Worm (Caenorhabditis elegans) whole organism, late embryonic: ENCODE measurements around the gene unc-31.

Experiments used
- C38D4.7 ChIP-seq: fragments of 200-800 bp; sonication (Bioruptor generic); optimal IDR thresholded peaks from 2 replicates; lab custom pipeline; 2018; ENCODE audit warnings: mild to moderate bottlenecking, missing genetic modification characterization, moderate library complexity, missing compliant biosample characterization
- K02D7.2 ChIP-seq: sonication (generic microtip); optimal IDR thresholded peaks from 2 replicates; lab custom pipeline; 2017; ENCODE audit warnings: mild to moderate bottlenecking, missing genetic modification characterization, missing compliant biosample characterization
- K09A11.1 ChIP-seq: sonication (generic microtip); optimal IDR thresholded peaks from 2 replicates; lab custom pipeline; 2017; ENCODE audit warnings: antibody characterized with exemption, mild to moderate bottlenecking, missing genetic modification characterization, missing compliant biosample characterization; ENCODE audit not compliant: insufficient read depth
- Y22D7AL.16 ChIP-seq: sonication (generic microtip); optimal IDR thresholded peaks from 2 replicates; lab custom pipeline; 2016; ENCODE audit warnings: missing genetic modification characterization, missing compliant biosample characterization
- ceh-18 ChIP-seq: sonication (generic microtip); optimal IDR thresholded peaks from 2 replicates; lab custom pipeline; 2016; ENCODE audit warnings: missing genetic modification characterization, missing compliant biosample characterization
- ceh-19 ChIP-seq: fragments of 200-800 bp; sonication (Bioruptor generic); optimal IDR thresholded peaks from 2 replicates; lab custom pipeline; 2018; ENCODE audit warnings: mild to moderate bottlenecking, missing genetic modification characterization, missing compliant biosample characterization
- ceh-22 ChIP-seq: sonication (generic microtip); optimal IDR thresholded peaks from 2 replicates; lab custom pipeline; 2017; ENCODE audit warnings: missing biosample characterization, missing genetic modification characterization
- ceh-31 ChIP-seq: sonication (generic microtip); optimal IDR thresholded peaks from 2 replicates; lab custom pipeline; 2016; ENCODE audit warnings: missing genetic modification characterization, missing compliant biosample characterization
- ceh-34 ChIP-seq: sonication (generic microtip); optimal IDR thresholded peaks from 2 replicates; lab custom pipeline; 2016; ENCODE audit warnings: mild to moderate bottlenecking, missing genetic modification characterization, missing compliant biosample characterization
- ceh-48 ChIP-seq: sonication (generic microtip); optimal IDR thresholded peaks from 2 replicates; lab custom pipeline; 2016; ENCODE audit warnings: missing genetic modification characterization, inconsistent platforms, missing compliant biosample characterization
- ceh-6 ChIP-seq: fragments of 200-800 bp; sonication (Bioruptor generic); optimal IDR thresholded peaks from 2 replicates; lab custom pipeline; 2018; ENCODE audit warnings: mild to moderate bottlenecking, missing genetic modification characterization, missing compliant biosample characterization
- elt-2 ChIP-seq: sonication (generic microtip); optimal IDR thresholded peaks from 2 replicates; lab custom pipeline; 2016; ENCODE audit warnings: missing genetic modification reagents, missing genetic modification characterization, missing compliant biosample characterization
- fkh-10 ChIP-seq: fragments of 150-350 bp; optimal IDR thresholded peaks from 2 replicates; lab custom pipeline; 2014; ENCODE audit warnings: missing biosample characterization, missing genetic modification reagents, missing genetic modification characterization
- hlh-15 ChIP-seq: sonication (generic microtip); optimal IDR thresholded peaks from 2 replicates; lab custom pipeline; 2016; ENCODE audit warnings: missing genetic modification characterization, missing compliant biosample characterization
- hlh-30 ChIP-seq: sonication (generic microtip); optimal IDR thresholded peaks from 2 replicates; lab custom pipeline; 2017; ENCODE audit warnings: antibody characterized with exemption, missing genetic modification characterization, missing compliant biosample characterization; ENCODE audit not compliant: insufficient read depth
- hlh-6 ChIP-seq: sonication (generic microtip); optimal IDR thresholded peaks from 2 replicates; lab custom pipeline; 2016; ENCODE audit warnings: missing genotype, missing genetic modification characterization, missing compliant biosample characterization
- hlh-8 ChIP-seq: sonication (generic microtip); optimal IDR thresholded peaks from 2 replicates; lab custom pipeline; 2016; ENCODE audit warnings: missing genotype, missing genetic modification characterization, missing compliant biosample characterization
- lin-11 ChIP-seq: fragments of 200-800 bp; sonication (Bioruptor generic); optimal IDR thresholded peaks from 2 replicates; lab custom pipeline; 2018; ENCODE audit warnings: mild to moderate bottlenecking, missing genetic modification characterization, missing compliant biosample characterization
- madf-2 ChIP-seq: sonication (generic microtip); optimal IDR thresholded peaks from 2 replicates; lab custom pipeline; 2017; ENCODE audit warnings: missing genetic modification characterization, missing compliant biosample characterization
- nfya-1 ChIP-seq: sonication (generic microtip); optimal IDR thresholded peaks from 2 replicates; lab custom pipeline; 2017; ENCODE audit warnings: missing genetic modification characterization, mild to moderate bottlenecking, missing compliant biosample characterization, antibody characterized with exemption, moderate library complexity
- nhr-11 ChIP-seq: fragments of 150-350 bp; optimal IDR thresholded peaks from 2 replicates; lab custom pipeline; 2014; ENCODE audit warnings: missing biosample characterization, missing genetic modification characterization
- nhr-232 ChIP-seq: sonication (generic microtip); optimal IDR thresholded peaks from 2 replicates; lab custom pipeline; 2016; ENCODE audit warnings: missing genetic modification characterization, missing compliant biosample characterization
- npax-4 ChIP-seq: sonication (generic microtip); optimal IDR thresholded peaks from 2 replicates; lab custom pipeline; 2016; ENCODE audit warnings: missing genetic modification characterization, missing compliant biosample characterization
- pat-9 ChIP-seq: fragments of 200-800 bp; sonication (Bioruptor generic); optimal IDR thresholded peaks from 2 replicates; lab custom pipeline; 2018; ENCODE audit warnings: mild to moderate bottlenecking, missing genetic modification characterization, moderate library complexity, missing compliant biosample characterization
- pax-1 ChIP-seq: fragments of 150-350 bp; optimal IDR thresholded peaks from 2 replicates; lab custom pipeline; 2014; ENCODE audit warnings: missing biosample characterization, missing genetic modification characterization
- pha-2 ChIP-seq: sonication (generic microtip); optimal IDR thresholded peaks from 2 replicates; lab custom pipeline; 2017; ENCODE audit warnings: mild to moderate bottlenecking, missing genetic modification characterization, missing compliant biosample characterization
- pha-4 ChIP-seq: fragments of 150-350 bp; optimal IDR thresholded peaks from 2 replicates; lab custom pipeline; 2018; ENCODE audit warnings: missing biosample characterization, missing genetic modification reagents, missing genetic modification characterization
- pqm-1 ChIP-seq: sonication (generic microtip); optimal IDR thresholded peaks from 2 replicates; lab custom pipeline; 2016; ENCODE audit warnings: missing genetic modification characterization, missing compliant biosample characterization
- pros-1 ChIP-seq: fragments of 150-350 bp; optimal IDR thresholded peaks from 2 replicates; lab custom pipeline; 2014; ENCODE audit warnings: missing biosample characterization, missing genetic modification reagents, missing genetic modification characterization
- rnt-1 ChIP-seq: sonication (generic microtip); optimal IDR thresholded peaks from 2 replicates; lab custom pipeline; 2016; ENCODE audit warnings: missing genetic modification characterization, missing compliant biosample characterization
- sdc-2 ChIP-seq: sonication (generic microtip); optimal IDR thresholded peaks from 2 replicates; lab custom pipeline; 2016; ENCODE audit warnings: missing genotype, missing genetic modification characterization, missing compliant biosample characterization
- sox-2 ChIP-seq: fragments of 200-800 bp; sonication (Bioruptor generic); IDR thresholded peaks from 2 replicates; pipeline ENCODE4 v1.3.6; 2022; ENCODE audit warnings: missing genetic modification reagents, missing genetic modification characterization, missing compliant biosample characterization
- ttx-3 ChIP-seq: sonication (generic microtip); optimal IDR thresholded peaks from 2 replicates; lab custom pipeline; 2016; ENCODE audit warnings: missing genetic modification reagents, missing genetic modification characterization, missing compliant biosample characterization
- unc-42 ChIP-seq: sonication (generic microtip); optimal IDR thresholded peaks from 2 replicates; lab custom pipeline; 2016; ENCODE audit warnings: missing genotype, missing genetic modification characterization, missing compliant biosample characterization
- unc-55 ChIP-seq: sonication (generic microtip); optimal IDR thresholded peaks from 2 replicates; lab custom pipeline; 2017; ENCODE audit warnings: missing biosample characterization, missing genetic modification reagents, missing genetic modification characterization
- unc-86 ChIP-seq: sonication (generic microtip); optimal IDR thresholded peaks from 2 replicates; lab custom pipeline; 2016; ENCODE audit warnings: missing genetic modification characterization, missing compliant biosample characterization
- ztf-16 ChIP-seq: sonication (generic microtip); optimal IDR thresholded peaks from 2 replicates; lab custom pipeline; 2017; ENCODE audit warnings: missing genetic modification characterization, missing compliant biosample characterization

unc-31 gene

ce11 chrIV:12793621-12794020 is 20.0 kb downstream of the unc-31 start, which contains the start of gene pin-2:
Gene pin-2, plus strand, starts transcription at chrIV:12793847.
- no peak for TF ChIP-seq npax-4 (tag; lab: Kevin White, UChicago)
- no peak for TF ChIP-seq elt-2 (tag; lab: Kevin White, UChicago)
- TF ChIP-seq lin-11 (tag; lab: Kevin White, UChicago): no peak
- no peak for TF ChIP-seq madf-2 (tag; lab: Kevin White, UChicago)
- TF ChIP-seq sox-2: no peak
- TF ChIP-seq ceh-6: no peak
- no peak for TF ChIP-seq sdc-2
- TF ChIP-seq pqm-1 (tag; lab: Kevin White, UChicago): no peak
- no peak for TF ChIP-seq ceh-48
- no peak for TF ChIP-seq hlh-6 (tag; lab: Kevin White, UChicago)
- no peak for TF ChIP-seq pax-1 (tag; lab: Kevin White, UChicago)
- no peak for TF ChIP-seq pros-1 (tag; lab: Kevin White, UChicago)

ce11 chrIV:12795371-12795936 is 21.8 kb downstream of the unc-31 start:
- TF ChIP-seq pha-4 (no peak), hlh-6 (tag; lab: Kevin White, UChicago) (no peak)

- TF ChIP-seq pat-9 (tag; lab: Kevin White, UChicago) (no peak), pha-2 (tag; lab: Kevin White, UChicago) (no peak), unc-42 (tag; lab: Kevin White, UChicago) (no peak), C38D4.7 (GFP tag; lab: Kevin White, UChicago) (no peak), Y22D7AL.16 (tag; lab: Kevin White, UChicago) (no peak), ceh-22 (tag; lab: Kevin White, UChicago) (no peak), ceh-19 (no peak), ceh-34 (tag; lab: Kevin White, UChicago) (no peak)
Observed at ce11 chrIV:12796811-12797210, 23.1 kb downstream of the unc-31 start.

DNA sequence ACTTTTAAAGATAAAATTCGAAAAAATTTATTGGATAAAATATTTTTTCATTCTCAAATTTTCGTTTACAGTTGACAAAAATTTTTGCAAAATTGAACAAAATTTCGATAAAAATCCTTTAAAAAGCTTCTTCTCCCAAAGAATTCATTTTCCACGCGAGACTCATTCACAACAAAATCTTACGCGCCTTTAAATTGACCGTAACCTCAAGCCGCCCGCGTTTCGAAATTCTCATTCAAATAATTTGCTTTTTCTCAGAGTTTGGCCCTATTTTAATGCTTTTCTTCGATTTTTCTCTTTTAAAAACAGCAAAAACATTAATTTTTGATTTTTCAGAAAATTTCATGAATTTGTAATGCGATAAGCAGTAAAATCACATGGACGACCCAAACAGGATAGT is 31.9 kb downstream of the unc-31 start, which contains the start of gene F07C6.4:
TSS of gene F07C6.4 (plus strand) at position 330 of the 400 bp plus-strand sequence.
- TF ChIP-seq nhr-232 (tag; lab: Kevin White, UChicago) (no peak), fkh-10 (GFP tag; lab: Kevin White, UChicago) (no peak), pat-9 (tag; lab: Kevin White, UChicago) (no peak), pha-4 (no peak), unc-55 (GFP tag; lab: Kevin White, UChicago) (no peak), hlh-8 (tag; lab: Kevin White, UChicago) (no peak)

DNA sequence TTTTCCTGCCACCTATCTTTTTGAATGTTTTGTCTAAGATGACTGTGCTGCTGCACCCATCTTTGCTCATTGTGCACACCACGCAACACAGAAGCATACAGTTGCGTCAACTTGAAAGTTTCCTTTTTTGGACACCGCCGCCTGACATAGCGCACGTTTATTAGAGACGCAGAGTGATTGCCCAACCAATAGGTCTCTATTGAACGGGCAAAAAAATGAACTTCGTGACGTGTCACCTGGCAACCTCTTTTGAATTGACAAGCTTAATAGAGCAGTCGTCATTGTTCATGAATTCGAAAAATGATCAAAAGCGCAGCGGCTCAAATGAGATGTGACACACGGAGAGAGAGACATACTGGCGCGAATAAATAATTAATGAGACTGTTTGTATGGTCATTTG is 37.9 kb downstream of the unc-31 start:
- TF ChIP-seq pat-9 (tag; lab: Kevin White, UChicago): no peak
- TF ChIP-seq unc-55 (GFP tag; lab: Kevin White, UChicago): no peak
- TF ChIP-seq ttx-3 (tag; lab: Kevin White, UChicago): no peak
- no peak for TF ChIP-seq K02D7.2 (tag; lab: Kevin White, UChicago)
- TF ChIP-seq ceh-6: no peak
- TF ChIP-seq ceh-31 (tag; lab: Kevin White, UChicago): no peak
- no peak for TF ChIP-seq K09A11.1 (tag; lab: Kevin White, UChicago)
- no peak for TF ChIP-seq madf-2 (tag; lab: Kevin White, UChicago)
- TF ChIP-seq ceh-34 (tag; lab: Kevin White, UChicago): no peak
- TF ChIP-seq ztf-16 (tag; lab: Kevin White, UChicago): no peak
- no peak for TF ChIP-seq rnt-1 (tag; lab: Kevin White, UChicago)
- no peak for TF ChIP-seq nhr-11 (tag; lab: Kevin White, UChicago)
- no peak for TF ChIP-seq hlh-15
- TF ChIP-seq unc-86: no peak
- no peak for TF ChIP-seq ceh-18 (tag; lab: Kevin White, UChicago)
- no peak for TF ChIP-seq nfya-1 (tag; lab: Kevin White, UChicago)
- TF ChIP-seq pqm-1 (tag; lab: Kevin White, UChicago): no peak
- TF ChIP-seq hlh-30 (tag; lab: Kevin White, UChicago): no peak
- TF ChIP-seq ceh-22 (tag; lab: Kevin White, UChicago): no peak
